Fruit fly (Drosophila melanogaster): ENCODE results near the gene Uros1.

DNA sequence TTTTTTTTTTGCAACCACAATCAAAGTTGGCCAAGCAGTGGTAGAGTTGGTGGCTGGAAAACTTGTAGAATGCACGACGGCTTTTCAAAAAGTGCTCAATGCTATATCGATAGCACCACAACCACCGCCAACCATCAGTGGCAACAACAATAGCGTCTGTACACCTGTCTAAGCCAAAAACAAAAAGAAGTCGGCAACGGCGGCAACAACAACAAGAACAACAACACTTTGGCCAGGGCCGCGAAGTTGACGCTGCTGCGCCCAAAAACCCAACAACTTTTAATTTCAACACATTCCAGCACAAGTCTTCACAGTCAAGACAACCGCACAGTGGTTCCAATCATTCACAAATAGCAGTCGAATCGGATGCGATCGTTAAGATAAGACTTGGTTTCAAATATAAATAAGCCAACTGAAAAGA, 36.9 kb downstream of the Uros1 start:
- no peak for TF ChIP-seq CG8478 (optimal IDR thresholded peaks at IDR 0.05)
- no peak for TF ChIP-seq CTCF (optimal IDR thresholded peaks at IDR 0.05)

Data from S2 (cell line).